Worm (Caenorhabditis elegans) whole organism, L1 larva: ENCODE data around the gene nspd-2.

Experiments used
- ceh-82 ChIP-seq, 3 experiments: fragments of 150-350 bp in 1 of 3; sonication (generic microtip) in 2 of 3; optimal IDR thresholded peaks; 2 replicates each; lab custom pipeline; 2014 to 2017; ENCODE audit warnings: missing biosample characterization in 3 of 3, missing genetic modification characterization in 3 of 3
- nhr-12 ChIP-seq: sonication (generic microtip); optimal IDR thresholded peaks from 2 replicates; lab custom pipeline; 2017; ENCODE audit warnings: missing biosample characterization, missing genetic modification characterization
- ztf-4 ChIP-seq: fragments of 150-350 bp; optimal IDR thresholded peaks from 2 replicates; lab custom pipeline; 2014; ENCODE audit warnings: missing biosample characterization, missing genetic modification characterization

DNA sequence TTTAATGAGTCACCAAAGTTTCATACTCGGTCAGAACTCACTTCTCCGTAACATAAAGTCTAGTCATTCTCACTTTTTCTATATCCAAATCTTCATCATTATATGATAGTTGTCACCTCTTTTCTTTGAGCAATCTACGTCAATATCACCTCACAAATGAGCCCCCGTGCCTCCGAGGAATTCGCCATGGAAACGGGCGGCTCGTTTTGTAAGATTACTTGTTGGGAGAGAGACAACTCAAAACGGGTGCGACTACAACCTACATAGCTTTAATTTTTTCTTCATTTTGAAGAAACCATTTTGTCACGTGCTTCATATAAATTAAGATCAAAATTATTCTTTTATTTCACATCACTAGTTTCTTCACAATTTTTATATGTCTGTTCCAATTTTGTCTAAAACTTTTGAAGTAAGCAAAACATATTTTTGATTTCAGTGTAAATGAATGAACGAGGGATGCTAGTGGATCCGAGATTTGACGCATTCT is 35.1 kb downstream of the nspd-2 start, which contains the start of gene nhr-4:
- TF ChIP-seq ceh-82 (tag; optimal IDR thresholded peaks at IDR 0.05; lab: Kevin White, UChicago) (no peak), ztf-4 (tag; lab: Kevin White, UChicago) (no peak), nhr-12 (tag; lab: Kevin White, UChicago) (no peak)
